Worm (Caenorhabditis elegans): ENCODE measurements around the gene ZK180.6.

Gene ZK180.6

ce11 chrIV:4564541-4564940 is 39.7 kb upstream of the ZK180.6 start:
- no peak for TF ChIP-seq unc-39 (tag; optimal IDR thresholded peaks at IDR 0.05)
- TF ChIP-seq skn-1 (tag; optimal IDR thresholded peaks at IDR 0.05), result no peak
- no peak for TF ChIP-seq nhr-67 (tag; optimal IDR thresholded peaks at IDR 0.05)
- TF ChIP-seq elt-2 (tag; optimal IDR thresholded peaks at IDR 0.05), result no peak
- no peak for TF ChIP-seq nhr-11 (tag; optimal IDR thresholded peaks at IDR 0.05)
- TF ChIP-seq nhr-76 (tag; optimal IDR thresholded peaks at IDR 0.05), result no peak
- no peak for TF ChIP-seq ceh-16 (tag; optimal IDR thresholded peaks at IDR 0.05)
- TF ChIP-seq jun-1 (tag; optimal IDR thresholded peaks at IDR 0.05), result no peak
- no peak for TF ChIP-seq fkh-10 (GFP tag; optimal IDR thresholded peaks at IDR 0.05)
- no peak for TF ChIP-seq nhr-237 (tag; optimal IDR thresholded peaks at IDR 0.05)
- no peak for TF ChIP-seq lin-39 (tag; optimal IDR thresholded peaks at IDR 0.05)
- no peak for TF ChIP-seq unc-62 (GFP tag; optimal IDR thresholded peaks at IDR 0.05)
- TF ChIP-seq aly-2 (tag; optimal IDR thresholded peaks at IDR 0.05), result no peak
- no peak for TF ChIP-seq ceh-82 (tag; optimal IDR thresholded peaks at IDR 0.05)
- no peak for TF ChIP-seq fkh-2 (tag; optimal IDR thresholded peaks at IDR 0.05)
- no peak for TF ChIP-seq ztf-4 (tag; optimal IDR thresholded peaks at IDR 0.05)
- TF ChIP-seq elt-3 (tag; optimal IDR thresholded peaks at IDR 0.05), result no peak

ce11 chrIV:4562599-4563116 is 37.8 kb upstream of the ZK180.6 start, which contains the start of gene igeg-1:
Gene igeg-1, plus strand, starts transcription at chrIV:4562649.
- no peak for TF ChIP-seq skn-1 (tag; optimal IDR thresholded peaks at IDR 0.05)
- peak; percentile 34 for TF ChIP-seq elt-2 (tag; optimal IDR thresholded peaks at IDR 0.05)
- TF ChIP-seq nhr-43 (tag; optimal IDR thresholded peaks at IDR 0.05; ENCODE audit: poor library complexity, severe bottlenecking), result no peak
- no peak for TF ChIP-seq hmg-11 (tag; optimal IDR thresholded peaks at IDR 0.05)
- no peak for TF ChIP-seq lin-15B (tag; optimal IDR thresholded peaks at IDR 0.05)
- no peak for TF ChIP-seq ama-1 (optimal IDR thresholded peaks at IDR 0.05)
- no peak for TF ChIP-seq nhr-11 (tag; optimal IDR thresholded peaks at IDR 0.05)
- no peak for TF ChIP-seq nhr-23 (tag; optimal IDR thresholded peaks at IDR 0.05)
- TF ChIP-seq nhr-25 (tag; optimal IDR thresholded peaks at IDR 0.05), result no peak

- TF ChIP-seq pqm-1 (tag; optimal IDR thresholded peaks at IDR 0.05), result peak; percentile 34
- TF ChIP-seq pha-4 (tag; optimal IDR thresholded peaks at IDR 0.05), result peak; percentile 18
- peak; percentile 35 for TF ChIP-seq elt-2 (tag; optimal IDR thresholded peaks at IDR 0.05)
- no peak for TF ChIP-seq nhr-237 (tag; optimal IDR thresholded peaks at IDR 0.05)
- TF ChIP-seq nhr-28 (tag; optimal IDR thresholded peaks at IDR 0.05), result no peak
These were observed 34.3 kb upstream of the ZK180.6 start for ce11 chrIV:4559160-4559559.

ce11 chrIV:4557731-4558130 is 32.9 kb upstream of the ZK180.6 start:
- no peak for TF ChIP-seq sea-2 (GFP tag; optimal IDR thresholded peaks at IDR 0.05)
- no peak for TF ChIP-seq nhr-237 (tag; optimal IDR thresholded peaks at IDR 0.05)
- peak; percentile 48 for TF ChIP-seq pha-4 (tag; optimal IDR thresholded peaks at IDR 0.05)
- no peak for TF ChIP-seq eor-1 (tag; optimal IDR thresholded peaks at IDR 0.05)
- TF ChIP-seq nhr-25 (tag; optimal IDR thresholded peaks at IDR 0.05), result peak; percentile 6
- peak; percentile 51 for TF ChIP-seq elt-2 (tag; optimal IDR thresholded peaks at IDR 0.05)

- TF ChIP-seq fos-1 (tag; optimal IDR thresholded peaks at IDR 0.05) (no peak), nhr-11 (tag; optimal IDR thresholded peaks at IDR 0.05) (no peak), ZK546.5 (tag; optimal IDR thresholded peaks at IDR 0.05) (no peak), ztf-4 (tag; optimal IDR thresholded peaks at IDR 0.05) (no peak), nhr-237 (tag; optimal IDR thresholded peaks at IDR 0.05) (no peak), elt-1 (tag; optimal IDR thresholded peaks at IDR 0.05) (no peak), aly-2 (tag; optimal IDR thresholded peaks at IDR 0.05) (no peak), eor-1 (tag; optimal IDR thresholded peaks at IDR 0.05) (no peak), lin-39 (tag; optimal IDR thresholded peaks at IDR 0.05) (no peak), elt-3 (tag; optimal IDR thresholded peaks at IDR 0.05) (no peak), nhr-12 (tag; optimal IDR thresholded peaks at IDR 0.05) (no peak), fkh-10 (GFP tag; optimal IDR thresholded peaks at IDR 0.05) (no peak), nhr-76 (tag; optimal IDR thresholded peaks at IDR 0.05) (no peak), ztf-11 (tag; optimal IDR thresholded peaks at IDR 0.05) (no peak), sea-2 (GFP tag; optimal IDR thresholded peaks at IDR 0.05) (no peak)
These were observed 32.3 kb upstream of the ZK180.6 start for ce11 chrIV:4557130-4557529.

ce11 chrIV:4551562-4551961 is 26.7 kb upstream of the ZK180.6 start:
- TF ChIP-seq nhr-237 (tag; optimal IDR thresholded peaks at IDR 0.05) (no peak), ceh-9 (tag; optimal IDR thresholded peaks at IDR 0.05) (no peak), egl-5 (tag; optimal IDR thresholded peaks at IDR 0.05) (no peak), nhr-28 (tag; optimal IDR thresholded peaks at IDR 0.05) (no peak), nhr-76 (tag; optimal IDR thresholded peaks at IDR 0.05) (no peak), aly-2 (tag; optimal IDR thresholded peaks at IDR 0.05) (no peak), nhr-25 (tag; optimal IDR thresholded peaks at IDR 0.05) (no peak), eor-1 (tag; optimal IDR thresholded peaks at IDR 0.05) (no peak), fkh-10 (GFP tag; optimal IDR thresholded peaks at IDR 0.05) (no peak), nhr-43 (tag; optimal IDR thresholded peaks at IDR 0.05; ENCODE audit: poor library complexity, severe bottlenecking) (no peak), hmg-11 (tag; optimal IDR thresholded peaks at IDR 0.05) (no peak), jun-1 (tag; optimal IDR thresholded peaks at IDR 0.05) (no peak), skn-1 (tag; optimal IDR thresholded peaks at IDR 0.05) (no peak), ama-1 (optimal IDR thresholded peaks at IDR 0.05) (no peak), zag-1 (tag; optimal IDR thresholded peaks at IDR 0.05) (no peak), lsy-12 (tag; optimal IDR thresholded peaks at IDR 0.05) (no peak), mml-1 (tag; optimal IDR thresholded peaks at IDR 0.05) (no peak), daf-12 (tag; optimal IDR thresholded peaks at IDR 0.05) (no peak), tbx-2 (tag; optimal IDR thresholded peaks at IDR 0.05) (no peak)
